Fruit fly (Drosophila melanogaster) whole organism, prepupa: ENCODE data around the gene CG9098.

Source experiments
- CG15336 ChIP-seq: fragments of 200-800 bp; sonication (Bioruptor generic); IDR thresholded peaks from 2 replicates; pipeline ENCODE4 v1.3.6; 2022; ENCODE audit warnings: missing biosample characterization, missing genetic modification characterization
- CG1621 ChIP-seq: fragments of 200-800 bp; sonication (Bioruptor generic); optimal IDR thresholded peaks from 3 replicates; lab custom pipeline; 2018; ENCODE audit warnings: missing biosample characterization, mild to moderate bottlenecking, missing genetic modification characterization
- CG6163 ChIP-seq: fragments of 200-800 bp; sonication (Bioruptor generic); IDR thresholded peaks from 3 replicates; pipeline ENCODE4 v1.3.6; 2022; ENCODE audit warnings: missing biosample characterization, missing genetic modification characterization
- CG6854 ChIP-seq: fragments of 200-800 bp; sonication (Bioruptor generic); optimal IDR thresholded peaks from 2 replicates; lab custom pipeline; 2017; ENCODE audit warnings: missing biosample characterization, mild to moderate bottlenecking, missing genetic modification characterization
- CG7368 ChIP-seq: fragments of 200-800 bp; sonication (Bioruptor generic); optimal IDR thresholded peaks from 3 replicates; lab custom pipeline; 2016; ENCODE audit warnings: missing biosample characterization, missing genetic modification characterization
- Eip93F ChIP-seq: fragments of 200-800 bp; sonication (Bioruptor generic); optimal IDR thresholded peaks from 2 replicates; lab custom pipeline; 2016; ENCODE audit warnings: missing biosample characterization, mild to moderate bottlenecking, missing genetic modification characterization
- Sox102F ChIP-seq: fragments of 200-800 bp; sonication (Bioruptor generic); optimal IDR thresholded peaks from 2 replicates; lab custom pipeline; 2016; ENCODE audit warnings: missing biosample characterization, mild to moderate bottlenecking, missing genetic modification characterization
- dsx ChIP-seq: fragments of 200-800 bp; optimal IDR thresholded peaks from 3 replicates; lab custom pipeline; 2019; ENCODE audit warnings: missing biosample characterization, mild to moderate bottlenecking, missing genetic modification characterization, moderate library complexity; ENCODE audit not compliant: poor library complexity, severe bottlenecking

DNA sequence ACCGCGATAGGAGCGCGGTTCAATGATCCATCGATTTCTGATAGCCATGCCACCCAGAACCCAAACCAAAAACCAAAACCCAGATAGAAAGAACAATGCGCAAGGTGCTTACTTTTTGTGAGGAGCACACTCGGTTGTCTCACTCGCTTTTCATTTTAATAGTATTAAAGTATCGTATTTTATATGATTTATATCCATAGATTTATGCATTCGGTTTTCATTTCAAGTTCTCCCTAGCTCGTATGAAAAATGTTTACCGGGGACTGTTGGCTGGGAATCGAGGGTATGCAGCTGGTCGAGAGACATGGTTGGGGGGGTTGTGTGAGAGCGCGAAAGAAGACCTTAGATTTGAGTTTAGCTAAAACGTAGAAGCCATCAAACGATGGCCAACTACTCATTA is 40.1 kb downstream of the CG9098 start:
- TF ChIP-seq dsx = no peak
- no peak for TF ChIP-seq CG6163
- peak; percentile 36; the same call in 1 of the 2 replicates for TF ChIP-seq CG15336 (GFP tag; lab: Robert Waterston, UW)
- no peak for TF ChIP-seq CG6854 (GFP tag; lab: Kevin White, UChicago)
- no peak for TF ChIP-seq CG1621 (tag; lab: Kevin White, UChicago)
- no peak for TF ChIP-seq CG7368 (GFP tag; lab: Kevin White, UChicago)
- TF ChIP-seq Sox102F (GFP tag; lab: Kevin White, UChicago) = peak; percentile 14
- no peak for TF ChIP-seq Eip93F (GFP tag; lab: Kevin White, UChicago)
